Fruit fly (Drosophila melanogaster) whole organism, embryonic: Measurements from ENCODE around the gene CG43760.

ENCODE experiments used
- Adf1 ChIP-seq: fragments of 200-800 bp; sonication (Bioruptor generic); IDR thresholded peaks from 2 replicates; pipeline ENCODE4 v1.3.6; 2022; ENCODE audit warnings: missing biosample characterization, missing genetic modification characterization
- Atf3 ChIP-seq: fragments of 200-800 bp; sonication (Bioruptor generic); optimal IDR thresholded peaks from 3 replicates; lab custom pipeline; 2016; ENCODE audit warnings: missing biosample characterization, missing genetic modification characterization
- B-H2 ChIP-seq: fragments of 200-800 bp; sonication (Bioruptor generic); optimal IDR thresholded peaks from 2 replicates; lab custom pipeline; 2018; ENCODE audit warnings: missing biosample characterization, mild to moderate bottlenecking, missing genetic modification characterization
- CG10543 ChIP-seq: fragments of 200-800 bp; sonication (Bioruptor generic); optimal IDR thresholded peaks from 3 replicates; lab custom pipeline; 2017; ENCODE audit warnings: missing biosample characterization, mild to moderate bottlenecking, missing genetic modification characterization, moderate library complexity
- CG11456 ChIP-seq: fragments of 200-800 bp; sonication (Bioruptor generic); IDR thresholded peaks from 3 replicates; pipeline ENCODE4 v1.3.6; 2022; ENCODE audit warnings: missing biosample characterization, missing genetic modification characterization
- CG12104 ChIP-seq: fragments of 200-800 bp; sonication (Bioruptor generic); optimal IDR thresholded peaks from 3 replicates; lab custom pipeline; 2016; ENCODE audit warnings: missing biosample characterization, missing genetic modification characterization
- CG14050 ChIP-seq: fragments of 200-800 bp; sonication (Bioruptor generic); IDR thresholded peaks from 3 replicates; pipeline ENCODE4 v1.3.6; 2022; ENCODE audit warnings: missing biosample characterization, missing genetic modification characterization
- CG2129 ChIP-seq: fragments of 200-800 bp; sonication (Bioruptor generic); IDR thresholded peaks from 2 replicates; pipeline ENCODE4 v1.3.6; 2022; ENCODE audit warnings: missing biosample characterization, missing genetic modification characterization; ENCODE audit not compliant: partially characterized antibody
- CG2202 ChIP-seq: fragments of 200-800 bp; sonication (Bioruptor generic); optimal IDR thresholded peaks from 2 replicates; lab custom pipeline; 2018; ENCODE audit warnings: missing biosample characterization, mild to moderate bottlenecking, missing genetic modification characterization
- CG30403 ChIP-seq: fragments of 200-800 bp; sonication (Bioruptor generic); optimal IDR thresholded peaks from 3 replicates; lab custom pipeline; 2016; ENCODE audit warnings: missing biosample characterization, missing genetic modification characterization
- CG4820 ChIP-seq: fragments of 200-800 bp; sonication (Bioruptor generic); optimal IDR thresholded peaks from 3 replicates; lab custom pipeline; 2016; ENCODE audit warnings: missing biosample characterization, missing genetic modification characterization
- CG5245 ChIP-seq: fragments of 200-800 bp; sonication (Bioruptor generic); optimal IDR thresholded peaks from 3 replicates; lab custom pipeline; 2016; ENCODE audit warnings: missing biosample characterization, missing genetic modification characterization
- CG5953 ChIP-seq: fragments of 200-800 bp; sonication (Bioruptor generic); IDR thresholded peaks from 2 replicates; pipeline ENCODE4 v1.3.6; 2022; ENCODE audit warnings: missing biosample characterization, missing genetic modification characterization
- CG6254 ChIP-seq: fragments of 200-800 bp; sonication (Bioruptor generic); optimal IDR thresholded peaks from 3 replicates; lab custom pipeline; 2017; ENCODE audit warnings: mild to moderate bottlenecking, missing biosample characterization, missing genetic modification reagents, missing genetic modification characterization
- CG6654 ChIP-seq: fragments of 200-800 bp; sonication (Bioruptor generic); optimal IDR thresholded peaks from 2 replicates; lab custom pipeline; 2017; ENCODE audit warnings: missing biosample characterization, mild to moderate bottlenecking, missing genetic modification characterization
- CG8478 ChIP-seq: fragments of >200 bp; optimal IDR thresholded peaks from 2 replicates; lab custom pipeline; 2018
- CG9437 ChIP-seq: fragments of 200-800 bp; sonication (Bioruptor generic); optimal IDR thresholded peaks from 2 replicates; lab custom pipeline; 2018; ENCODE audit warnings: missing biosample characterization, mild to moderate bottlenecking, missing genetic modification characterization
- CG9876 ChIP-seq: fragments of 200-800 bp; sonication (Bioruptor generic); optimal IDR thresholded peaks from 2 replicates; lab custom pipeline; 2016; ENCODE audit warnings: missing biosample characterization, missing genetic modification characterization
- Dp ChIP-seq: fragments of 200-800 bp; sonication (Bioruptor generic); optimal IDR thresholded peaks from 2 replicates; lab custom pipeline; 2018; ENCODE audit warnings: missing biosample characterization, mild to moderate bottlenecking, missing genetic modification characterization, moderate library complexity
- E2f1 ChIP-seq: fragments of 200-800 bp; sonication (Bioruptor generic); IDR thresholded peaks from 2 replicates; pipeline ENCODE4 v1.3.6; 2022; ENCODE audit warnings: missing biosample characterization, missing genetic modification characterization
- Gsc ChIP-seq: fragments of 200-800 bp; sonication (Bioruptor generic); IDR thresholded peaks from 2 replicates; pipeline ENCODE4 v1.3.6; 2022; ENCODE audit warnings: missing biosample characterization, missing genetic modification characterization
- HmgD ChIP-seq: fragments of 200-800 bp; sonication (Bioruptor generic); optimal IDR thresholded peaks from 3 replicates; lab custom pipeline; 2016; ENCODE audit warnings: missing biosample characterization, missing genetic modification characterization
- Hr78 ChIP-seq, 2 experiments: fragments of 200-800 bp in 1 of 2; fragments of >200 bp in 1 of 2; sonication (Bioruptor generic) in 1 of 2; optimal IDR thresholded peaks; 2 replicates each; lab custom pipeline; 2017 to 2019; ENCODE audit warnings: missing biosample characterization in 2 of 2, missing genetic modification characterization in 2 of 2, mild to moderate bottlenecking in 1 of 2, moderate library complexity in 1 of 2
- Spps ChIP-seq: fragments of 200-800 bp; sonication (Bioruptor generic); optimal IDR thresholded peaks from 2 replicates; lab custom pipeline; 2018; ENCODE audit warnings: missing biosample characterization, mild to moderate bottlenecking, missing genetic modification characterization
- Ssrp ChIP-seq: fragments of 200-800 bp; sonication (Bioruptor generic); optimal IDR thresholded peaks from 2 replicates; lab custom pipeline; 2018; ENCODE audit warnings: missing biosample characterization, mild to moderate bottlenecking, missing genetic modification characterization, moderate library complexity
- Stat92E ChIP-seq, 3 experiments: fragments of >200 bp in 2 of 3; fragments of 200-800 bp in 1 of 3; sonication (Bioruptor generic) in 1 of 3; optimal IDR thresholded peaks; 2 replicates each; lab custom pipeline; 2017 to 2019; ENCODE audit warnings: missing biosample characterization in 3 of 3, missing genetic modification characterization in 3 of 3, mild to moderate bottlenecking in 1 of 3, moderate library complexity in 1 of 3
- Trl ChIP-seq, 3 experiments: fragments of >200 bp in 2 of 3; fragments of 200-800 bp in 1 of 3; sonication (Bioruptor generic) in 1 of 3; optimal IDR thresholded peaks; 2 replicates in 1 of 3; 3 replicates in 2 of 3; lab custom pipeline; 2016 to 2017; ENCODE audit warnings: missing biosample characterization in 1 of 3, missing genetic modification characterization in 1 of 3
- Xrp1 ChIP-seq: fragments of 200-800 bp; sonication (Bioruptor generic); IDR thresholded peaks from 2 replicates; pipeline ENCODE4 v1.3.6; 2022; ENCODE audit warnings: missing biosample characterization, missing genetic modification characterization
- ase ChIP-seq: fragments of 200-800 bp; sonication (Bioruptor generic); IDR thresholded peaks from 3 replicates; pipeline ENCODE4 v1.3.6; 2022; ENCODE audit warnings: missing biosample characterization, missing genetic modification characterization
- cad ChIP-seq: fragments of >200 bp; optimal IDR thresholded peaks from 2 replicates; lab custom pipeline; 2017; ENCODE audit warnings: missing biosample characterization, missing genetic modification characterization
- da ChIP-seq: fragments of 200-800 bp; sonication (Bioruptor generic); optimal IDR thresholded peaks from 2 replicates; lab custom pipeline; 2016; ENCODE audit warnings: missing biosample characterization, missing genetic modification characterization
- dati ChIP-seq: fragments of 200-800 bp; sonication (Bioruptor generic); IDR thresholded peaks from 2 replicates; pipeline ENCODE4 v1.3.6; 2022; ENCODE audit warnings: missing biosample characterization, missing genetic modification characterization
- disco-r ChIP-seq: fragments of 200-800 bp; sonication (Bioruptor generic); optimal IDR thresholded peaks from 2 replicates; lab custom pipeline; 2016; ENCODE audit warnings: missing biosample characterization, missing genetic modification characterization
- dm ChIP-seq: fragments of 200-800 bp; sonication (Bioruptor generic); optimal IDR thresholded peaks from 3 replicates; lab custom pipeline; 2016; ENCODE audit warnings: missing biosample characterization, missing genetic modification characterization
- emc ChIP-seq: fragments of 200-800 bp; sonication (Bioruptor generic); optimal IDR thresholded peaks from 2 replicates; lab custom pipeline; 2016; ENCODE audit warnings: missing biosample characterization, missing genetic modification characterization
- en ChIP-seq: fragments of 200-800 bp; sonication (Bioruptor generic); optimal IDR thresholded peaks from 2 replicates; lab custom pipeline; 2016; ENCODE audit warnings: missing biosample characterization, missing genetic modification characterization
- fd102C ChIP-seq: fragments of 200-800 bp; sonication (Bioruptor generic); optimal IDR thresholded peaks from 2 replicates; lab custom pipeline; 2018; ENCODE audit warnings: missing biosample characterization, mild to moderate bottlenecking, missing genetic modification characterization, moderate library complexity
- gt ChIP-seq: fragments of 200-800 bp; sonication (Bioruptor generic); IDR thresholded peaks from 2 replicates; pipeline ENCODE4 v1.3.6; 2022; ENCODE audit warnings: missing biosample characterization, missing genetic modification characterization
- h ChIP-seq: fragments of >200 bp; optimal IDR thresholded peaks from 2 replicates; lab custom pipeline; 2017
- ham ChIP-seq: fragments of 200-800 bp; sonication (Bioruptor generic); IDR thresholded peaks from 2 replicates; pipeline ENCODE4 v1.3.6; 2022; ENCODE audit warnings: missing biosample characterization, missing genetic modification characterization
- hkb ChIP-seq, 2 experiments: fragments of 200-800 bp in 1 of 2; fragments of >200 bp in 1 of 2; sonication (Bioruptor generic) in 1 of 2; IDR thresholded peaks in 1 of 2; optimal IDR thresholded peaks in 1 of 2; 2 replicates each; pipeline versions ENCODE4 v1.3.6 to Lab custom; 2017 to 2022; ENCODE audit warnings: missing biosample characterization in 1 of 2, missing genetic modification characterization in 1 of 2
- ind ChIP-seq: fragments of 200-800 bp; sonication (Bioruptor generic); optimal IDR thresholded peaks from 3 replicates; lab custom pipeline; 2016; ENCODE audit warnings: missing biosample characterization, missing genetic modification characterization
- klu ChIP-seq: fragments of 200-800 bp; sonication (Bioruptor generic); IDR thresholded peaks from 2 replicates; pipeline ENCODE4 v1.3.6; 2022; ENCODE audit warnings: missing biosample characterization, missing genetic modification characterization
- lov ChIP-seq, 2 experiments: fragments of 200-800 bp in 1 of 2; fragments of >200 bp in 1 of 2; sonication (Bioruptor generic) in 1 of 2; IDR thresholded peaks in 1 of 2; optimal IDR thresholded peaks in 1 of 2; 2 replicates in 1 of 2; 3 replicates in 1 of 2; pipeline versions ENCODE4 v1.3.6 to Lab custom; 2017 to 2022; ENCODE audit warnings: missing biosample characterization in 1 of 2, missing genetic modification characterization in 1 of 2
- toy ChIP-seq: fragments of 200-800 bp; sonication (Bioruptor generic); IDR thresholded peaks from 2 replicates; pipeline ENCODE4 v1.3.6; 2022; ENCODE audit warnings: missing biosample characterization, missing genetic modification characterization
- ttk ChIP-seq: fragments of 200-800 bp; sonication (Bioruptor generic); IDR thresholded peaks from 2 replicates; pipeline ENCODE4 v2.1.2; 2022; ENCODE audit warnings: missing biosample characterization, missing genetic modification characterization
- tx ChIP-seq: fragments of 200-800 bp; sonication (Bioruptor generic); optimal IDR thresholded peaks from 2 replicates; lab custom pipeline; 2016; ENCODE audit warnings: missing biosample characterization, missing genetic modification characterization
- wdn ChIP-seq: fragments of 200-800 bp; sonication (Bioruptor generic); IDR thresholded peaks from 2 replicates; pipeline ENCODE4 v1.3.6; 2022; ENCODE audit warnings: missing biosample characterization, missing genetic modification characterization
- z ChIP-seq: fragments of 200-800 bp; sonication (Bioruptor generic); IDR thresholded peaks from 3 replicates; pipeline ENCODE4 v1.3.6; 2022; ENCODE audit warnings: missing biosample characterization, missing genetic modification characterization
- zen2 ChIP-seq: fragments of 200-800 bp; sonication (Bioruptor generic); IDR thresholded peaks from 3 replicates; pipeline ENCODE4 v1.3.6; 2022; ENCODE audit warnings: missing biosample characterization, missing genetic modification characterization; ENCODE audit not compliant: partially characterized antibody

The CG43760 gene

DNA sequence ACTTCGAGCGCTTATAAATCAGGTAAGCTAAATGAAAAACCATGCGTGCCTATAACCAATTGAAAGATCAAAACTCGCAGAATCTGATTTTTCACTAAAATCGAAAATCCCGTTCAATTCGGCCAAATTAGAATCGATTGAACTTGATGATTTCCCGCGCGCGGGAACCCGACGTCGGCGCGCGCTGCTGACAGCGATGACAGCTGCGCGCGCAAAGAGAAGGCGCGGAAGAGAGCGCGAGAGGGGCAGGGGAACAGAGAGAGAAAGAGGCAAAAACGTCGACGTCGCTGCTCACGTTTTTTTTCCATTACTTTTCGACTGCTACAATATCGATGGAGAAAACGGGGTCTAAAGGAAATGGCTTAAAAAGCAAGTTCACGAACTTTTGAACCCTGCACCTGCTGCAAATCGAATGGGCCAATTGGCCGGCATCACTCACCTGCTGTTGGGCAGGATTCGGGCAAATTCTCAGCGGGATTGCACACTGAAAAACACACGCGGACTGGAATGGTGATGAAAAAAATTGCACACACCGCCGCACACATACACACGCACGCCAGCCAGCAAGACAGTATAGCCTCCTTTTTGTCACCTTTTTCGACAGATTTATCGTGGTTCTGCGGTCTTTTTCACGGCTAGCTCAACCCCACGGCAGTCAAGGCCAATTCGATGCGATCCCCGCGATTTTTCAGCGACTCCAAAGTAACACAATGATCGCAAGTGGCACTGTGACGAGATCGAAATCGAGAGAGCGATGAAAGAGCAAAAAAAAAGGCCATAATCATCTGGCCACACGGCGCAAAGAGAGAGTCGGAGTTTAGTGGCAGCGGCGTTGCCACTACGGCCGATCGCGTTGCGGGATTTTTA lies 29.0 kb downstream of the CG43760 start, which contains the start of gene CycE (continued):
- no peak for TF ChIP-seq emc (GFP tag; lab: Kevin White, UChicago)
- no peak for TF ChIP-seq ind
- TF ChIP-seq dm (GFP tag; lab: Kevin White, UChicago), result no peak
- no peak for TF ChIP-seq z (GFP tag; lab: Robert Waterston, UW)
- TF ChIP-seq Spps, result no peak
- no peak for TF ChIP-seq CG30403
- no peak for TF ChIP-seq lov (optimal IDR thresholded peaks at IDR 0.05; lab: Kevin White, UChicago)
- TF ChIP-seq lov (GFP tag; IDR thresholded peaks at IDR 0.05; lab: Robert Waterston, UW), result no peak
- no peak for TF ChIP-seq Ssrp
- no peak for TF ChIP-seq gt (GFP tag; lab: Robert Waterston, UW)
- no peak for TF ChIP-seq CG9437
- no peak for TF ChIP-seq B-H2 (GFP tag; lab: Kevin White, UChicago)
- TF ChIP-seq ase (GFP tag; lab: Robert Waterston, UW), result no peak
- TF ChIP-seq wdn (GFP tag; lab: Robert Waterston, UW), result no peak
- TF ChIP-seq dati (GFP tag; lab: Robert Waterston, UW), result no peak
- TF ChIP-seq Atf3 (GFP tag; lab: Kevin White, UChicago), result no peak
- TF ChIP-seq CG6254 (GFP tag; lab: Kevin White, UChicago), result no peak
- no peak for TF ChIP-seq tx (GFP tag; lab: Kevin White, UChicago)
- TF ChIP-seq Gsc (GFP tag; lab: Robert Waterston, UW), result no peak
- no peak for TF ChIP-seq ttk (GFP tag; lab: Robert Waterston, UW)
- TF ChIP-seq CG11456 (GFP tag; lab: Robert Waterston, UW), result no peak
- no peak for TF ChIP-seq CG2202 (tag; lab: Kevin White, UChicago)
- peak; percentile 93 for TF ChIP-seq Adf1 (GFP tag; lab: Robert Waterston, UW)
- TF ChIP-seq klu (GFP tag; lab: Robert Waterston, UW), result no peak
- TF ChIP-seq Dp (GFP tag; lab: Kevin White, UChicago), result peak; percentile 91
- peak; percentile 28 for TF ChIP-seq HmgD (GFP tag; lab: Kevin White, UChicago)
- no peak for TF ChIP-seq CG14050 (GFP tag; lab: Robert Waterston, UW)
- 0 out of 2 replicates have a peak, but pooled peaks have one; percentile 8 for TF ChIP-seq toy (GFP tag; lab: Robert Waterston, UW)
- no peak for TF ChIP-seq ham (GFP tag; lab: Robert Waterston, UW)
- no peak for TF ChIP-seq CG2129
- no peak for TF ChIP-seq fd102C (GFP tag; lab: Kevin White, UChicago)
- TF ChIP-seq da (GFP tag; lab: Kevin White, UChicago), result no peak
- no peak for TF ChIP-seq Stat92E (GFP tag; optimal IDR thresholded peaks at IDR 0.05; lab: Kevin White, UChicago)
- no peak for TF ChIP-seq hkb (optimal IDR thresholded peaks at IDR 0.05; lab: Kevin White, UChicago)
- TF ChIP-seq hkb (GFP tag; IDR thresholded peaks at IDR 0.05; lab: Robert Waterston, UW), result no peak
- TF ChIP-seq CG9876 (GFP tag; lab: Kevin White, UChicago), result no peak
- TF ChIP-seq CG5953 (GFP tag; lab: Robert Waterston, UW), result no peak
- no peak for TF ChIP-seq en (GFP tag; lab: Kevin White, UChicago)
- TF ChIP-seq CG10543 (GFP tag; lab: Kevin White, UChicago), result no peak
- peak; percentile 33 for TF ChIP-seq cad
- TF ChIP-seq CG5245 (GFP tag; lab: Kevin White, UChicago), result no peak
- no peak for TF ChIP-seq CG12104
- no peak for TF ChIP-seq zen2 (GFP tag; lab: Robert Waterston, UW)
- TF ChIP-seq CG6654 (GFP tag; lab: Kevin White, UChicago), result no peak
- TF ChIP-seq h, result no peak
- no peak for TF ChIP-seq disco-r (GFP tag; lab: Kevin White, UChicago)
- peak; percentile 92 for TF ChIP-seq E2f1 (GFP tag; lab: Robert Waterston, UW)
- TF ChIP-seq Hr78 (GFP tag; optimal IDR thresholded peaks at IDR 0.05; lab: Kevin White, UChicago), result no peak
- no peak for TF ChIP-seq CG8478 (lab: Kevin White, UChicago)
- peak; percentile 79 to 83 for TF ChIP-seq Trl (optimal IDR thresholded peaks at IDR 0.05; lab: Kevin White, UChicago)
- TF ChIP-seq Trl (GFP tag; optimal IDR thresholded peaks at IDR 0.05; lab: Kevin White, UChicago), result no peak
- TF ChIP-seq Xrp1 (GFP tag; lab: Robert Waterston, UW), result no peak
- no peak for TF ChIP-seq CG4820 (GFP tag; lab: Kevin White, UChicago)
